Worm (Caenorhabditis elegans): ENCODE data around the gene srx-68.

srx-68 gene

DNA sequence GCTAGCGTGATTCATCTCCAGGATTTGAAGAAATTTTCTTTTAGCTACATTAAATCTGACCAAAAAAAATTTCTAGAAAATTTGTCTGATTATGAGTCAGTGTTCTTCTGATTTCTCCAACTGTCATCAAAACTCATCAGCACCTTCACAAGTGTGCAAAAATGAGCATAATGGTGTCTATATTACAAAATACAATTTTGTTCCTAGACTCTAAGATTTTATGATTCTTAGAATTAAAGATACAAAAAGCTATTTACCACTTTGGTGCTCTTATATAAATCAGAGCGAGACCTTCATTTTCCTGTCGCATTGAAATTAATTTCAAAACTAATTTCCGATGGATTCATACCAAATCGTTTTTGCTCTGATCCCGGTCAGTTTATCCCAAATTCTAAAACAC, at the start of gene srx-68:
TSS of gene srx-68 (plus strand) at position 301 of the 400 bp plus-strand sequence.
- TF ChIP-seq zip-5 (tag; optimal IDR thresholded peaks at IDR 0.05) (no peak), pag-3 (tag; optimal IDR thresholded peaks at IDR 0.05; ENCODE audit: borderline replicate concordance) (no peak), gmeb-2 (tag; optimal IDR thresholded peaks at IDR 0.05) (no peak), Y22D7AL.16 (tag; optimal IDR thresholded peaks at IDR 0.05) (no peak)

DNA sequence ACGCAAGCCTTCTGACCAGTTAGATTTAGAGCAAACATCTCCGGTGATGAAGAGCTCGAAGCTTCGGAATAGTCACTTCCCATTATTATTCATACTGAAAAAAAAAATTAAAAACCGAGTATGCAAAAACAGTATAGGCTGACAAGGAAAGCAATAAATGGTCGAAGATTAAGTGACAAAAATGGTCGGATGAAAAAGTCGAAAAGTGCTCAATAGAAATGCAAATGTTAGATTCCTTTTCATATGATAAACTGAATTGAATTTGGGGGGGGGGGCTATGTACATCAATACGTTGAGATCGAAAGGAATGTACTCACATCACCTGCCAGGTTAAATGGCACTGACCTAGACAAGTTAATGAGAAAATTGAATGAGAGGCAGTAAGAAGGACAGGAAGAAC, 49.7 kb upstream of the srx-68 start, which contains the start of gene nhr-187:
TSS of gene nhr-187 (minus strand) at position 101 of the 400 bp plus-strand sequence.
- no peak for TF ChIP-seq hlh-15 (tag; optimal IDR thresholded peaks at IDR 0.05)
- TF ChIP-seq lin-11 (tag; optimal IDR thresholded peaks at IDR 0.05) = no peak
- no peak for TF ChIP-seq pha-4 (tag; optimal IDR thresholded peaks at IDR 0.05)
- TF ChIP-seq mec-3 (tag; optimal IDR thresholded peaks at IDR 0.05; ENCODE audit: borderline replicate concordance) = no peak
- no peak for TF ChIP-seq sdc-2 (tag; optimal IDR thresholded peaks at IDR 0.05)
- TF ChIP-seq sox-4 (tag; optimal IDR thresholded peaks at IDR 0.05) = no peak
- TF ChIP-seq ceh-31 (tag; optimal IDR thresholded peaks at IDR 0.05) = no peak
- TF ChIP-seq pha-2 (tag; optimal IDR thresholded peaks at IDR 0.05) = no peak

DNA sequence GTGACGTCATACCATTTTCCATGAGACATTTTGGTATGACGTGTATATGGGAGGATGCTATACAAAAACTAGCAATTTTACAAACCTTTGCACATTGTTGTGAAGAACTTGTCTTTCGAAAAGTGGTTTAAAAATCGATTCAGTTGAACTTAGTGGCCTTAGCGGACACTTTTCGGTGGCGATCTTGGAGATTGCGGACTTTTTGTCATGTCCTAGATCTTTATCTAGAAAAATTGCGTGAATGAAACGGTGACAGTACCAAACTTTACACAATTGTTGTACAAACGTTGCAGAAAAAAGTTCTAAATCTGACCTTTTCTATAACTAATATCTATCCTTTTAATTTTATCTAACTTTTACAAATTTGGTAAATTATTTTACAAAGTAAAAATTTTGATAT, 47.3 kb upstream of the srx-68 start:
- TF ChIP-seq elt-2 (tag; optimal IDR thresholded peaks at IDR 0.05) = no peak

DNA sequence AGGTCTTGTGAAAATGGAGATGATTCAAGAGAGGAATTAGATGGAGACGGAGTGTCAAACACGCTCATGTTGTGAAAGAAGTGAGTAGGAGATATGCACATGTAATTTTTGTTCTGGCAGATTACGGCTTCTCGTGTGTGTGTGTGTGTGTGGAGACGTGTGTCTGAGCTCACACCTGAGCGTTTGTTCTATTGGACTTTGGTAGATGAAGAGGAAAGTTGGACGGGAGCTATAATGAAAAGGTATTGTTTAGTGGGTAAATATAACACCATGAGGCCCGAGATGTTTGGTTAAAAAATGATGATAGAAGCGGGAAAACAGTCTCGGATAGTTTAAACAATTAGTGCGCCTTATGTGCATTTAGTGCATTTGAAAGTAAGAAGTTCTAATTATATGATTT, 43.7 kb upstream of the srx-68 start, which contains the start of gene nhr-157:
TSS of gene nhr-157 (minus strand) at position 101 of the 400 bp plus-strand sequence.
- TF ChIP-seq hlh-6 (tag; optimal IDR thresholded peaks at IDR 0.05) = no peak
- TF ChIP-seq mec-3 (tag; optimal IDR thresholded peaks at IDR 0.05; ENCODE audit: borderline replicate concordance) = no peak
- no peak for TF ChIP-seq ceh-30 (tag; optimal IDR thresholded peaks at IDR 0.05)
- no peak for TF ChIP-seq pros-1 (tag; optimal IDR thresholded peaks at IDR 0.05)
- no peak for TF ChIP-seq madf-2 (tag; optimal IDR thresholded peaks at IDR 0.05)
- TF ChIP-seq K02D7.2 (tag; optimal IDR thresholded peaks at IDR 0.05) = no peak
- no peak for TF ChIP-seq fax-1 (tag; optimal IDR thresholded peaks at IDR 0.05)
- TF ChIP-seq ceh-19 (GFP tag; optimal IDR thresholded peaks at IDR 0.05) = no peak
- no peak for TF ChIP-seq hlh-13 (GFP tag; optimal IDR thresholded peaks at IDR 0.05)
- TF ChIP-seq nfya-1 (tag; optimal IDR thresholded peaks at IDR 0.05) = no peak
- no peak for TF ChIP-seq nhr-232 (tag; optimal IDR thresholded peaks at IDR 0.05)
- TF ChIP-seq ceh-2 (tag; optimal IDR thresholded peaks at IDR 0.05) = no peak
- no peak for TF ChIP-seq pha-4 (tag; optimal IDR thresholded peaks at IDR 0.05)
- TF ChIP-seq ceh-24 (tag; optimal IDR thresholded peaks at IDR 0.05) = no peak
- TF ChIP-seq ztf-16 (tag; optimal IDR thresholded peaks at IDR 0.05) = no peak

DNA sequence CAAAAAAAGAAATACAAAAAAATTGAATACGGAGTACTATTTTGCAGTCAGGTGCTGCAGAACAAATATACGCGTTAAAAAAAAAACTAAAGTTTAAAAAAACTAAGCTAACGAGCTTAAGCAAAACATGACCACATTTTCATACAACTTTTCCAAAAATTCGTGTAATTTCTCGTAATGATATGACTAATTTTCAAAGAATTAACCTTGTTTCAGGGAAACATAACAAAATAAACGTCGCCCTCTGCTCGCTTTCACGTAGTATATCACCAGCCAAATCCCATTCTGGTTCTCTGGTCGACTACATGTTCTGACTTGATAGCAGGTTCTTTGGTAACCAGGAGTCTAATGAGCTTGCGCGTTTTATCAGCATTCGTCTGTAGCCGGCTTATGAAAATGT, 42.2 kb upstream of the srx-68 start:
- no peak for TF ChIP-seq eyg-1 (tag; optimal IDR thresholded peaks at IDR 0.05)
- no peak for TF ChIP-seq elt-4 (tag; optimal IDR thresholded peaks at IDR 0.05)
- TF ChIP-seq unc-42 (tag; optimal IDR thresholded peaks at IDR 0.05) = no peak
- no peak for TF ChIP-seq ceh-9 (tag; optimal IDR thresholded peaks at IDR 0.05)
- TF ChIP-seq tbx-2 (tag; optimal IDR thresholded peaks at IDR 0.05) = no peak
- no peak for TF ChIP-seq hlh-30 (tag; optimal IDR thresholded peaks at IDR 0.05; ENCODE audit: insufficient read depth)

DNA sequence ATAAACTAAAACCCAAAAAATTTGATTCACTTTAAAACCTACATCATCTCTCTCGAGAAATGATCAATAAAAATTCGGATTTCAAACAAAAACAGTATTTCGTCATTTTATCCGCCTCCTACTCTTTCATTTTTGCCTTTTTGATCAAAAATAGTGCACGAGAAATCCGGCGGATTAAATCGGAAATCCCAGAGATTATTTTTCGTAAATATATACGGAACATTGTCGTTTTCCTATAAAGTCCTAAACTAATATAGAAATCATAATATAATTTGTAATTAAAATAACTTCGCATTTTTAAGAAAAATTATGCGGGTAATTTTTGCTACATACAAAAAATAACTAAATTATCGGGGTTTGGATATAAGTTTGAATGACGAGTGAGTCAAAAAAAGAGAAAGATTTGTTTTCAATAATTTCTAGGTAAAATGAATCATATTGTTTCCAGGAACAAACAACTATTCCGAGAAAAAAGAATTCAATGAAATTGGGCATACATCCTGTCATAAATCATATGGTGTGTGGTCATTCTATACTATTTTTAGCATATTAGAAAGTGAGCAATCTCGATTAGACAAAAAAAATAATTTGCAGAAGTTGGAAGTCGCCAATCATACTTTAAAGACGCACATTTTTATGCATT, 38.3 kb upstream of the srx-68 start, which contains the start of gene nhr-158:
TSS of gene nhr-158 (minus strand) at position 51 of the 643 bp plus-strand sequence.
- TF ChIP-seq lim-6 (tag; optimal IDR thresholded peaks at IDR 0.05) = no peak

Measured in whole organism, late embryonic.